Fruit fly (Drosophila melanogaster): Measurements from ENCODE around the gene AdoR.

- TF ChIP-seq ftz-f1 (GFP tag; optimal IDR thresholded peaks at IDR 0.05), result no peak
- TF ChIP-seq yki (optimal IDR thresholded peaks at IDR 0.05), result no peak
- no peak for TF ChIP-seq pan (optimal IDR thresholded peaks at IDR 0.05)
- no peak for TF ChIP-seq pan (GFP tag; optimal IDR thresholded peaks at IDR 0.05 in 1 of 2, IDR thresholded peaks at IDR 0.05 in 1 of 2)
- no peak for TF ChIP-seq CG2889 (GFP tag; IDR thresholded peaks at IDR 0.05)
- no peak for TF ChIP-seq Myb (GFP tag; optimal IDR thresholded peaks at IDR 0.05)
- TF ChIP-seq phol (tag; optimal IDR thresholded peaks at IDR 0.05), result no peak
- TF ChIP-seq maf-S (GFP tag; optimal IDR thresholded peaks at IDR 0.05), result no peak
These were observed 34.5 kb upstream of the AdoR start for dm6 chr3R:30183872-30184271.

Data from whole organism, embryonic.